Fruit fly (Drosophila melanogaster) whole organism, prepupa: ENCODE measurements around the gene CG14537.
A peak's percentile ranks its signal among the peaks of the same experiment; 100 is the strongest.

Experiments
- CG10631 ChIP-seq: fragments of 200-800 bp; sonication (Bioruptor generic); optimal IDR thresholded peaks from 2 replicates; lab custom pipeline; 2016; ENCODE audit warnings: missing biosample characterization, missing genetic modification characterization
- CG11294 ChIP-seq: fragments of 200-800 bp; sonication (Bioruptor generic); IDR thresholded peaks from 2 replicates; pipeline ENCODE4 v1.3.6; 2022; ENCODE audit warnings: missing biosample characterization, missing genetic modification characterization
- CG11902 ChIP-seq: fragments of 200-800 bp; sonication (Bioruptor generic); optimal IDR thresholded peaks from 3 replicates; lab custom pipeline; 2016; ENCODE audit warnings: missing biosample characterization, missing genetic modification characterization
- CG31627 ChIP-seq: fragments of 200-800 bp; sonication (Bioruptor generic); optimal IDR thresholded peaks from 3 replicates; lab custom pipeline; 2016; ENCODE audit warnings: missing biosample characterization, missing genetic modification characterization
- CG6792 ChIP-seq: fragments of 200-800 bp; sonication (Bioruptor generic); optimal IDR thresholded peaks from 3 replicates; lab custom pipeline; 2016; ENCODE audit warnings: missing biosample characterization, missing genetic modification characterization
- CG8319 ChIP-seq: fragments of 200-800 bp; sonication (Bioruptor generic); optimal IDR thresholded peaks from 3 replicates; lab custom pipeline; 2016; ENCODE audit warnings: missing biosample characterization, missing genetic modification characterization
- CG9139 ChIP-seq: fragments of 200-800 bp; sonication (Bioruptor generic); optimal IDR thresholded peaks from 3 replicates; lab custom pipeline; 2017; ENCODE audit warnings: missing biosample characterization, mild to moderate bottlenecking, missing genetic modification characterization
- Eip75B ChIP-seq: fragments of 200-800 bp; sonication (Bioruptor generic); optimal IDR thresholded peaks from 3 replicates; lab custom pipeline; 2016; ENCODE audit warnings: missing biosample characterization, missing genetic modification characterization
- Eip78C ChIP-seq: fragments of 200-800 bp; sonication (Bioruptor generic); peaks from one replicate; lab custom pipeline; 2016; ENCODE audit warnings: missing biosample characterization, missing genetic modification characterization
- Ets21C ChIP-seq: fragments of 200-800 bp; sonication (Bioruptor generic); optimal IDR thresholded peaks from 3 replicates; lab custom pipeline; 2016; ENCODE audit warnings: missing biosample characterization, missing genetic modification characterization
- Smox ChIP-seq: fragments of 200-800 bp; sonication (Bioruptor generic); optimal IDR thresholded peaks from 3 replicates; lab custom pipeline; 2016; ENCODE audit warnings: missing biosample characterization, missing genetic modification characterization
- cyc ChIP-seq: fragments of 200-800 bp; sonication (Bioruptor generic); optimal IDR thresholded peaks from 3 replicates; lab custom pipeline; 2016; ENCODE audit warnings: missing biosample characterization, missing genetic modification characterization
- dac ChIP-seq: fragments of 200-800 bp; sonication (Bioruptor generic); optimal IDR thresholded peaks from 2 replicates; lab custom pipeline; 2017; ENCODE audit warnings: missing biosample characterization, mild to moderate bottlenecking, missing genetic modification characterization
- dsx ChIP-seq: fragments of 200-800 bp; optimal IDR thresholded peaks from 3 replicates; lab custom pipeline; 2019; ENCODE audit warnings: missing biosample characterization, mild to moderate bottlenecking, missing genetic modification characterization, moderate library complexity; ENCODE audit not compliant: poor library complexity, severe bottlenecking
- esn ChIP-seq: fragments of 200-800 bp; sonication (Bioruptor generic); optimal IDR thresholded peaks from 2 replicates; lab custom pipeline; 2016; ENCODE audit warnings: missing biosample characterization, mild to moderate bottlenecking, missing genetic modification characterization, moderate library complexity
- net ChIP-seq: fragments of 200-800 bp; sonication (Bioruptor generic); optimal IDR thresholded peaks from 3 replicates; lab custom pipeline; 2016; ENCODE audit warnings: missing biosample characterization, missing genetic modification characterization
- spab ChIP-seq: fragments of 200-800 bp; sonication (Bioruptor generic); optimal IDR thresholded peaks from 2 replicates; lab custom pipeline; 2017; ENCODE audit warnings: missing biosample characterization, mild to moderate bottlenecking, missing genetic modification characterization, missing genetic modification reagents
- ss ChIP-seq, 2 experiments: fragments of 200-800 bp; sonication (Bioruptor generic); optimal IDR thresholded peaks; 2 replicates in 1 of 2; 3 replicates in 1 of 2; lab custom pipeline; 2017 to 2018; ENCODE audit warnings: mild to moderate bottlenecking in 2 of 2, missing biosample characterization in 2 of 2, missing genetic modification characterization in 2 of 2, moderate library complexity in 1 of 2
- svp ChIP-seq: fragments of 200-800 bp; sonication (Bioruptor generic); peaks from one replicate; lab custom pipeline; 2016; ENCODE audit warnings: missing biosample characterization, missing genetic modification characterization
- vri ChIP-seq: fragments of 200-800 bp; sonication (Bioruptor generic); optimal IDR thresholded peaks from 3 replicates; lab custom pipeline; 2016; ENCODE audit warnings: missing biosample characterization, mild to moderate bottlenecking, missing genetic modification characterization

Gene CG14537

dm6 chr2L:7885271-7885670 is 45.0 kb downstream of the CG14537 start, which contains the start of the genes SmE and CG34132:
TSS of gene SmE (minus strand) at chr2L:7885450.
TSS of gene CG34132 (plus strand) at chr2L:7885503.
- TF ChIP-seq esn (GFP tag; lab: Kevin White, UChicago) (no peak), net (GFP tag; lab: Kevin White, UChicago) (no peak)

- no peak for TF ChIP-seq Smox (GFP tag; lab: Kevin White, UChicago)
- TF ChIP-seq Eip78C, result peak; percentile 2
Measured at dm6 chr2L:7885952-7886351, 45.7 kb downstream of the CG14537 start.

DNA sequence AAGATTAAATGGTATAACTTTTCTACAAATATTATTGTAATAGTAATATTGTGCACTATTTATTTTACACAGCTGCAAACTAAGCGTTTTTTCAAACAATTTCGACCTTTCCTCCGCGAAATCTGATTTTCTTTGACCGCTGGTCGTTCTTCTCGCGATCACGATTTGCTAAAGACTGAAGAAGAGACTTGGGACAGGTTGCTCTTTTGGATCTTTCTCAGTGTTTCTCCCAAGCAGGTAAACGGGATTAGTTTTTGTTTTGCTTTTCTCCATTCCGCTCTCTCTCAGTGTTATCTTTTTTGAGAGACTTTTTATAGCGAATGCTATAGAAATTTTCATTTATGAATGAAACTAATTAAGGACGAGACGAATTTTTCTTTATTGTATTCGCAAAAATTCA is 47.1 kb downstream of the CG14537 start, which contains the start of gene CG7102:
TSS of gene CG7102 (minus strand) at position 181 of the 400 bp plus-strand sequence.
- TF ChIP-seq CG6792 (GFP tag; lab: Kevin White, UChicago) (no peak), CG31627 (GFP tag; lab: Kevin White, UChicago) (no peak), CG10631 (GFP tag; lab: Kevin White, UChicago) (no peak), cyc (no peak), dac (no peak), spab (GFP tag; lab: Kevin White, UChicago) (no peak), esn (GFP tag; lab: Kevin White, UChicago) (no peak), svp (GFP tag; lab: Kevin White, UChicago) (no peak), CG11294 (GFP tag; lab: Robert Waterston, UW) (no peak), vri (no peak), CG9139 (GFP tag; lab: Kevin White, UChicago) (no peak)

dm6 chr2L:7889029-7889428 is 48.8 kb downstream of the CG14537 start, which contains the start of gene Spn28Da:
TSS of gene Spn28Da (minus strand) at chr2L:7889129.
- TF ChIP-seq dsx, result no peak

- no peak for TF ChIP-seq CG11902 (GFP tag; lab: Kevin White, UChicago)
- no peak for TF ChIP-seq Eip75B (GFP tag; lab: Kevin White, UChicago)
- TF ChIP-seq ss (GFP tag; optimal IDR thresholded peaks at IDR 0.05; lab: Kevin White, UChicago), result no peak
- no peak for TF ChIP-seq vri
- TF ChIP-seq CG31627 (GFP tag; lab: Kevin White, UChicago), result peak; percentile 35
- no peak for TF ChIP-seq Ets21C (GFP tag; lab: Kevin White, UChicago)
- TF ChIP-seq dsx, result peak; percentile 94
- TF ChIP-seq cyc, result peak; percentile 10
- TF ChIP-seq esn (GFP tag; lab: Kevin White, UChicago), result peak; percentile 8
- TF ChIP-seq CG8319, result no peak
Measured at dm6 chr2L:7890654-7891114, 50.4 kb downstream of the CG14537 start, which contains the start of gene Spn28Db. TSS of gene Spn28Db (minus strand) at chr2L:7890704.
